Worm (Caenorhabditis elegans) whole organism, L1 larva: ENCODE data around the gene pha-4.
A peak's percentile ranks its signal among the peaks of the same experiment; 100 is the strongest.

Experiments used
- C34B4.2 ChIP-seq: sonication (generic microtip); optimal IDR thresholded peaks from 2 replicates; lab custom pipeline; 2017; ENCODE audit warnings: mild to moderate bottlenecking, missing genetic modification characterization, missing compliant biosample characterization
- aha-1 ChIP-seq: fragments of 150-350 bp; optimal IDR thresholded peaks from 2 replicates; lab custom pipeline; 2014; ENCODE audit warnings: missing biosample characterization, missing genetic modification characterization
- aly-2 ChIP-seq: fragments of 150-350 bp; optimal IDR thresholded peaks from 2 replicates; lab custom pipeline; 2014; ENCODE audit warnings: missing biosample characterization, missing genetic modification characterization
- ama-1 ChIP-seq: fragments of 150-350 bp; optimal IDR thresholded peaks from 2 replicates; lab custom pipeline; 2014
- ceh-63 ChIP-seq: fragments of 200-800 bp; sonication (Bioruptor generic); optimal IDR thresholded peaks from 2 replicates; lab custom pipeline; 2018; ENCODE audit warnings: mild to moderate bottlenecking, missing genetic modification characterization, missing compliant biosample characterization
- ceh-8 ChIP-seq: fragments of 200-800 bp; sonication (Bioruptor generic); optimal IDR thresholded peaks from 2 replicates; lab custom pipeline; 2018; ENCODE audit warnings: mild to moderate bottlenecking, missing genetic modification characterization, moderate library complexity, missing compliant biosample characterization
- ces-1 ChIP-seq: fragments of 150-350 bp; optimal IDR thresholded peaks from 2 replicates; lab custom pipeline; 2014; ENCODE audit warnings: missing biosample characterization, missing genetic modification reagents, missing genetic modification characterization
- dpl-1 ChIP-seq, 3 experiments: fragments of 150-350 bp in 2 of 3; sonication (generic microtip) in 1 of 3; optimal IDR thresholded peaks; 2 replicates each; lab custom pipeline; 2014 to 2017; ENCODE audit warnings: missing biosample characterization in 3 of 3, missing genetic modification characterization in 3 of 3, missing genetic modification reagents in 3 of 3
- dsc-1 ChIP-seq: sonication (generic microtip); optimal IDR thresholded peaks from 2 replicates; lab custom pipeline; 2016; ENCODE audit warnings: mild to moderate bottlenecking, missing genetic modification characterization, missing compliant biosample characterization
- efl-1 ChIP-seq, 4 experiments: fragments of 150-350 bp; optimal IDR thresholded peaks in 3 of 4; peaks in 1 of 4; 1 replicate in 1 of 4; 2 replicates in 3 of 4; lab custom pipeline; 2014; ENCODE audit warnings: missing biosample characterization in 2 of 4, missing genetic modification characterization in 2 of 4, missing genetic modification reagents in 2 of 4
- elt-2 ChIP-seq: sonication (generic microtip); optimal IDR thresholded peaks from 2 replicates; lab custom pipeline; 2016; ENCODE audit warnings: missing genetic modification characterization, mild to moderate bottlenecking, inconsistent platforms, missing compliant biosample characterization, missing genetic modification reagents
- elt-3 ChIP-seq, 6 experiments: fragments of 150-350 bp in 1 of 6; sonication (generic microtip); optimal IDR thresholded peaks; 2 replicates each; lab custom pipeline; 2017 to 2018; ENCODE audit warnings: missing biosample characterization in 6 of 6, missing genetic modification characterization in 6 of 6, inconsistent platforms in 1 of 6
- fkh-4 ChIP-seq: sonication (generic microtip); optimal IDR thresholded peaks from 2 replicates; lab custom pipeline; 2016; ENCODE audit warnings: missing compliant biosample characterization, missing genetic modification characterization, borderline replicate concordance
- fos-1 ChIP-seq: fragments of 150-350 bp; optimal IDR thresholded peaks from 2 replicates; lab custom pipeline; 2014; ENCODE audit warnings: missing biosample characterization, missing genetic modification characterization
- hlh-4 ChIP-seq: sonication (generic microtip); optimal IDR thresholded peaks from 2 replicates; lab custom pipeline; 2016; ENCODE audit warnings: mild to moderate bottlenecking, missing genetic modification characterization, missing compliant biosample characterization
- isw-1 ChIP-seq: fragments of 200-800 bp; sonication (Bioruptor generic); IDR thresholded peaks from 2 replicates; pipeline ENCODE4 v1.3.6; 2022; ENCODE audit warnings: missing genetic modification characterization, missing compliant biosample characterization
- lin-14 ChIP-seq: fragments of 200-800 bp; sonication (Bioruptor generic); optimal IDR thresholded peaks from 2 replicates; lab custom pipeline; 2018; ENCODE audit warnings: mild to moderate bottlenecking, missing genetic modification characterization, moderate library complexity, missing compliant biosample characterization
- lin-35 ChIP-seq, 2 experiments: fragments of 150-350 bp; optimal IDR thresholded peaks; 2 replicates each; lab custom pipeline; 2014; ENCODE audit warnings: missing biosample characterization in 2 of 2, missing genetic modification characterization in 2 of 2, missing genetic modification reagents in 2 of 2
- lsy-2 ChIP-seq, 2 experiments: fragments of 150-350 bp; optimal IDR thresholded peaks; 2 replicates each; lab custom pipeline; 2014; ENCODE audit warnings: missing biosample characterization in 2 of 2, missing genetic modification characterization in 2 of 2
- mdl-1 ChIP-seq, 2 experiments: fragments of 150-350 bp; optimal IDR thresholded peaks; 2 replicates each; lab custom pipeline; 2014 to 2017; ENCODE audit warnings: missing biosample characterization in 2 of 2, missing genetic modification characterization in 2 of 2, inconsistent platforms in 1 of 2
- mef-2 ChIP-seq: fragments of 150-350 bp; optimal IDR thresholded peaks from 2 replicates; lab custom pipeline; 2014; ENCODE audit warnings: missing biosample characterization, missing genetic modification characterization
- mep-1 ChIP-seq: fragments of 150-350 bp; optimal IDR thresholded peaks from 2 replicates; lab custom pipeline; 2014; ENCODE audit warnings: missing biosample characterization, missing genetic modification characterization
- nhr-11 ChIP-seq: fragments of 150-350 bp; optimal IDR thresholded peaks from 2 replicates; lab custom pipeline; 2014; ENCODE audit warnings: missing biosample characterization, missing genetic modification characterization
- nhr-19 ChIP-seq: fragments of 200-800 bp; sonication (Bioruptor generic); conservative IDR thresholded peaks from 2 replicates; pipeline ENCODE4 v1.3.6; 2022; ENCODE audit warnings: missing genetic modification characterization, missing compliant biosample characterization
- nhr-20 ChIP-seq: sonication (generic microtip); optimal IDR thresholded peaks from 2 replicates; lab custom pipeline; 2016; ENCODE audit warnings: mild to moderate bottlenecking, missing genetic modification characterization, missing compliant biosample characterization
- nhr-237 ChIP-seq: fragments of 150-350 bp; optimal IDR thresholded peaks from 2 replicates; lab custom pipeline; 2014; ENCODE audit warnings: missing biosample characterization, missing genetic modification characterization
- nhr-47 ChIP-seq: sonication (generic microtip); optimal IDR thresholded peaks from 2 replicates; lab custom pipeline; 2016; ENCODE audit warnings: mild to moderate bottlenecking, missing genetic modification characterization, moderate library complexity, missing compliant biosample characterization
- nhr-71 ChIP-seq: sonication (generic microtip); optimal IDR thresholded peaks from 2 replicates; lab custom pipeline; 2016; ENCODE audit warnings: mild to moderate bottlenecking, missing genetic modification characterization, moderate library complexity, missing compliant biosample characterization
- pag-3 ChIP-seq: sonication (generic microtip); optimal IDR thresholded peaks from 2 replicates; lab custom pipeline; 2017; ENCODE audit warnings: missing genetic modification characterization, mild to moderate bottlenecking, missing compliant biosample characterization, antibody characterized with exemption, borderline replicate concordance; ENCODE audit not compliant: insufficient read depth
- rnt-1 ChIP-seq: sonication (generic microtip); optimal IDR thresholded peaks from 2 replicates; lab custom pipeline; 2016; ENCODE audit warnings: mild to moderate bottlenecking, missing genetic modification characterization, moderate library complexity, missing compliant biosample characterization
- skn-1 ChIP-seq: fragments of 150-350 bp; optimal IDR thresholded peaks from 2 replicates; lab custom pipeline; 2014; ENCODE audit warnings: missing biosample characterization, missing genetic modification characterization
- snu-23 ChIP-seq: sonication (generic microtip); optimal IDR thresholded peaks from 2 replicates; lab custom pipeline; 2016; ENCODE audit warnings: missing genetic modification characterization, missing compliant biosample characterization
- sox-4 ChIP-seq: sonication (generic microtip); optimal IDR thresholded peaks from 2 replicates; lab custom pipeline; 2016; ENCODE audit warnings: missing genetic modification characterization, missing compliant biosample characterization
- sptf-1 ChIP-seq: fragments of 150-350 bp; optimal IDR thresholded peaks from 2 replicates; lab custom pipeline; 2014; ENCODE audit warnings: missing biosample characterization, missing genetic modification characterization
- sup-37 ChIP-seq: fragments of 200-800 bp; sonication (Bioruptor generic); optimal IDR thresholded peaks from 2 replicates; lab custom pipeline; 2018; ENCODE audit warnings: mild to moderate bottlenecking, missing genetic modification characterization, missing compliant biosample characterization
- swsn-7 ChIP-seq: sonication (generic microtip); optimal IDR thresholded peaks from 2 replicates; lab custom pipeline; 2016; ENCODE audit warnings: missing genetic modification characterization, missing compliant biosample characterization
- unc-130 ChIP-seq: fragments of 150-350 bp; optimal IDR thresholded peaks from 2 replicates; lab custom pipeline; 2017; ENCODE audit warnings: missing biosample characterization, missing genetic modification characterization, inconsistent platforms
- unc-62 ChIP-seq: fragments of 150-350 bp; optimal IDR thresholded peaks from 2 replicates; lab custom pipeline; 2014; ENCODE audit warnings: missing biosample characterization, missing genetic modification reagents, missing genetic modification characterization
- unc-86 ChIP-seq: sonication (generic microtip); optimal IDR thresholded peaks from 2 replicates; lab custom pipeline; 2016; ENCODE audit warnings: missing genetic modification characterization, missing compliant biosample characterization
- unc-98 ChIP-seq: fragments of 200-800 bp; sonication (Bioruptor generic); IDR thresholded peaks from 2 replicates; pipeline ENCODE4 v1.3.6; 2022; ENCODE audit warnings: missing genetic modification characterization, missing compliant biosample characterization
- xbp-1 ChIP-seq: sonication (generic microtip); optimal IDR thresholded peaks from 2 replicates; lab custom pipeline; 2016; ENCODE audit warnings: missing genetic modification characterization, missing compliant biosample characterization
- zag-1 ChIP-seq: fragments of 150-350 bp; optimal IDR thresholded peaks from 2 replicates; lab custom pipeline; 2014; ENCODE audit warnings: missing biosample characterization, missing genetic modification characterization
- ztf-11 ChIP-seq, 2 experiments: sonication (generic microtip); optimal IDR thresholded peaks; 2 replicates each; lab custom pipeline; 2016 to 2017; ENCODE audit warnings: missing genetic modification characterization in 2 of 2, missing biosample characterization in 1 of 2, missing compliant biosample characterization in 1 of 2

pha-4 gene

DNA sequence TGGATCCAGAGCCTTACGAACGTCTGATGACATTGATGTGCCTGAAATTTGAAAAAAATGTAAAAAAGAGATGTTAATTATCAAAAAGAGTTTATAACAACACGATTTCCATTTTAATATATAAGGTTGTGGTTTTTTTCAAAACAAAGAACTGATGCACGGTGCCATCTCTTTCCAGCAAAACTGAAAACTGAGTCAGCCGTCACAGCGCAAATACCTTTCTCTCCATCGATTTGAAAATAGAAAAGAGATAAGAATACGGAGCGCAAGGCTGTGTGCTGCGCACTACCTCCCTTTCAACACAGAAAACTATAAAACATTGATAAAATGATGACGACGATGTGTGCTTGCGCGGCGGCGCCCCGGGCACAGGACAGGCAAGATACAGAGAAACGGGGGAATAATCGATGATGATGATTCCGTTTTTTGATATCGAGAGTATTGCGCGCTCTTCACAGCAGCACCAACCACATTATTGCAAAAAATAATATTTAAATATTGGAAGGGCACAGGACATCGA is 39.6 kb downstream of the pha-4 start, which contains the start of gene Y44A6D.3:
Y44A6D.3 (minus strand) TSS at position 51 of the 520 bp plus-strand sequence.
- peak; percentile 46 for TF ChIP-seq elt-2 (tag; lab: Kevin White, UChicago)
- peak in 1 of 2 experiments; percentile 10 for TF ChIP-seq lin-35 (GFP tag; optimal IDR thresholded peaks at IDR 0.05; lab: Kevin White, UChicago)
- TF ChIP-seq efl-1 (optimal IDR thresholded peaks at IDR 0.05; lab: Kevin White, UChicago) = no peak
- TF ChIP-seq efl-1 (GFP tag; optimal IDR thresholded peaks at IDR 0.05 in 1 of 2; lab: Kevin White, UChicago) = peak in 1 of 2 experiments; percentile 68
- no peak for TF ChIP-seq mdl-1 (tag; optimal IDR thresholded peaks at IDR 0.05; lab: Kevin White, UChicago)
- TF ChIP-seq sox-4 (tag; lab: Kevin White, UChicago) = no peak
- TF ChIP-seq snu-23 = no peak
- no peak for TF ChIP-seq C34B4.2 (tag; lab: Kevin White, UChicago)
- TF ChIP-seq dsc-1 (tag; lab: Kevin White, UChicago) = peak; percentile 19

- TF ChIP-seq nhr-11 (tag; lab: Kevin White, UChicago) = no peak
- peak; percentile 52 for TF ChIP-seq snu-23
- TF ChIP-seq aha-1 (tag; lab: Kevin White, UChicago) = no peak
- TF ChIP-seq unc-130 (tag; lab: Kevin White, UChicago) = peak; percentile 29
- TF ChIP-seq lsy-2 (tag; optimal IDR thresholded peaks at IDR 0.05; lab: Kevin White, UChicago) = peak in 1 of 2 experiments; percentile 48
- no peak for TF ChIP-seq sup-37 (GFP tag; lab: Kevin White, UChicago)
- peak; percentile 22 for TF ChIP-seq nhr-20 (tag; lab: Kevin White, UChicago)
- TF ChIP-seq C34B4.2 (tag; lab: Kevin White, UChicago) = no peak
- peak; percentile 46 for TF ChIP-seq mep-1
- peak; percentile 91 for TF ChIP-seq pag-3 (tag; lab: Kevin White, UChicago)
- no peak for TF ChIP-seq ceh-8 (GFP tag; lab: Kevin White, UChicago)
- peak; percentile 61 for TF ChIP-seq rnt-1 (tag; lab: Kevin White, UChicago)
- no peak for TF ChIP-seq unc-86 (tag; lab: Kevin White, UChicago)
- TF ChIP-seq nhr-71 (tag; lab: Kevin White, UChicago) = peak; percentile 55
- peak; percentile 62 for TF ChIP-seq dsc-1 (tag; lab: Kevin White, UChicago)
- TF ChIP-seq zag-1 (tag; lab: Kevin White, UChicago) = no peak
- TF ChIP-seq elt-3 (tag; optimal IDR thresholded peaks at IDR 0.05; lab: Kevin White, UChicago) = no peak
- TF ChIP-seq lin-35 (GFP tag; optimal IDR thresholded peaks at IDR 0.05; lab: Kevin White, UChicago) = peak in 1 of 2 experiments; percentile 8
- TF ChIP-seq unc-98 (GFP tag; lab: Robert Waterston, UW) = peak; percentile 6; the same call in 1 of the 2 replicates
- peak in 1 of 2 experiments; percentile 3 for TF ChIP-seq efl-1 (optimal IDR thresholded peaks at IDR 0.05; lab: Kevin White, UChicago)
- TF ChIP-seq efl-1 (GFP tag; optimal IDR thresholded peaks at IDR 0.05 in 1 of 2; lab: Kevin White, UChicago) = no peak
- TF ChIP-seq xbp-1 = no peak
- no peak for TF ChIP-seq fos-1 (tag; lab: Kevin White, UChicago)
- no peak for TF ChIP-seq aly-2 (tag; lab: Kevin White, UChicago)
- no peak for TF ChIP-seq fkh-4 (tag; lab: Kevin White, UChicago)
- TF ChIP-seq unc-62 = no peak
- TF ChIP-seq hlh-4 (tag; lab: Kevin White, UChicago) = no peak
- TF ChIP-seq sptf-1 (tag; lab: Kevin White, UChicago) = no peak
- peak; percentile 87 for TF ChIP-seq lin-14 (GFP tag; lab: Kevin White, UChicago)
- no peak for TF ChIP-seq ces-1
- TF ChIP-seq skn-1 (tag; lab: Kevin White, UChicago) = no peak
- no peak for TF ChIP-seq dpl-1 (GFP tag; optimal IDR thresholded peaks at IDR 0.05; lab: Kevin White, UChicago)
- no peak for TF ChIP-seq nhr-47 (tag; lab: Kevin White, UChicago)
- TF ChIP-seq nhr-237 (tag; lab: Kevin White, UChicago) = no peak
- TF ChIP-seq mdl-1 (tag; optimal IDR thresholded peaks at IDR 0.05; lab: Kevin White, UChicago) = peak in 1 of 2 experiments; percentile 19
- peak; percentile 8 for TF ChIP-seq swsn-7
- TF ChIP-seq ztf-11 (tag; optimal IDR thresholded peaks at IDR 0.05; lab: Kevin White, UChicago) = no peak
- TF ChIP-seq ama-1 (lab: Kevin White, UChicago) = no peak
- peak; percentile 38 for TF ChIP-seq nhr-19 (GFP tag; lab: Robert Waterston, UW)
- no peak for TF ChIP-seq isw-1
- TF ChIP-seq mef-2 (tag; lab: Kevin White, UChicago) = no peak
- no peak for TF ChIP-seq ceh-63 (GFP tag; lab: Kevin White, UChicago)
Observed at ce11 chrV:20793761-20794160, 40.9 kb downstream of the pha-4 start.
